Fruit fly (Drosophila melanogaster) whole organism, embryonic: ENCODE measurements around the gene mdu.

Source experiments
- CG10565 ChIP-seq: fragments of 200-800 bp; sonication (Bioruptor generic); optimal IDR thresholded peaks from 3 replicates; lab custom pipeline; 2016; ENCODE audit warnings: missing biosample characterization, mild to moderate bottlenecking, missing genetic modification characterization
- CG10979 ChIP-seq: fragments of 200-800 bp; sonication (Bioruptor generic); optimal IDR thresholded peaks from 2 replicates; lab custom pipeline; 2018; ENCODE audit warnings: missing biosample characterization, mild to moderate bottlenecking, missing genetic modification characterization, moderate library complexity
- CG13287 ChIP-seq: fragments of 200-800 bp; sonication (Bioruptor generic); IDR thresholded peaks from 2 replicates; pipeline ENCODE4 v1.3.6; 2022; ENCODE audit warnings: missing biosample characterization, missing genetic modification characterization; ENCODE audit not compliant: partially characterized antibody
- CG13894 ChIP-seq: fragments of 200-800 bp; sonication (Bioruptor generic); optimal IDR thresholded peaks from 3 replicates; lab custom pipeline; 2018; ENCODE audit warnings: missing biosample characterization, mild to moderate bottlenecking, missing genetic modification characterization, moderate library complexity
- CG1529 ChIP-seq: fragments of 200-800 bp; sonication (Bioruptor generic); optimal IDR thresholded peaks from 3 replicates; lab custom pipeline; 2018; ENCODE audit warnings: missing biosample characterization, missing genetic modification characterization
- CG17361 ChIP-seq: fragments of 200-800 bp; sonication (Bioruptor generic); IDR thresholded peaks from 3 replicates; pipeline ENCODE4 v1.3.6; 2022; ENCODE audit warnings: missing biosample characterization, missing genetic modification characterization
- CG2712 ChIP-seq: fragments of 200-800 bp; optimal IDR thresholded peaks from 3 replicates; lab custom pipeline; 2019; ENCODE audit warnings: missing biosample characterization, mild to moderate bottlenecking, missing genetic modification characterization, moderate library complexity
- CG30431 ChIP-seq: fragments of 200-800 bp; sonication (Bioruptor generic); optimal IDR thresholded peaks from 2 replicates; lab custom pipeline; 2017; ENCODE audit warnings: missing biosample characterization, missing genetic modification characterization
- CG31365 ChIP-seq: fragments of 200-800 bp; sonication (Bioruptor generic); optimal IDR thresholded peaks from 2 replicates; lab custom pipeline; 2018; ENCODE audit warnings: missing biosample characterization, mild to moderate bottlenecking, missing genetic modification characterization
- CG32767 ChIP-seq: fragments of 200-800 bp; sonication (Bioruptor generic); IDR thresholded peaks from 2 replicates; pipeline ENCODE4 v1.3.6; 2022; ENCODE audit warnings: missing biosample characterization, missing genetic modification characterization
- CG32772 ChIP-seq: fragments of 200-800 bp; sonication (Bioruptor generic); IDR thresholded peaks from 2 replicates; pipeline ENCODE4 v1.3.6; 2022; ENCODE audit warnings: missing biosample characterization, missing genetic modification characterization
- CG3407 ChIP-seq: fragments of 200-800 bp; sonication (Bioruptor generic); optimal IDR thresholded peaks from 2 replicates; lab custom pipeline; 2018; ENCODE audit warnings: missing biosample characterization, mild to moderate bottlenecking, missing genetic modification characterization
- CG3838 ChIP-seq: fragments of 200-800 bp; sonication (Bioruptor generic); optimal IDR thresholded peaks from 3 replicates; lab custom pipeline; 2016; ENCODE audit warnings: missing biosample characterization, missing genetic modification characterization
- CG3847 ChIP-seq: fragments of 200-800 bp; sonication (Bioruptor generic); IDR thresholded peaks from 2 replicates; pipeline ENCODE4 v1.3.6; 2022; ENCODE audit warnings: missing biosample characterization, missing genetic modification characterization
- CG3995 ChIP-seq: fragments of 200-800 bp; sonication (Bioruptor generic); optimal IDR thresholded peaks from 3 replicates; lab custom pipeline; 2016; ENCODE audit warnings: missing biosample characterization, missing genetic modification characterization
- CG6689 ChIP-seq: fragments of 200-800 bp; sonication (Bioruptor generic); IDR thresholded peaks from 2 replicates; pipeline ENCODE4 v1.3.6; 2022; ENCODE audit warnings: missing biosample characterization, missing genetic modification characterization
- CG7271 ChIP-seq: fragments of 200-800 bp; sonication (Bioruptor generic); optimal IDR thresholded peaks from 2 replicates; lab custom pipeline; 2018; ENCODE audit warnings: missing biosample characterization, mild to moderate bottlenecking, missing genetic modification characterization, moderate library complexity
- CG7839 ChIP-seq: fragments of 200-800 bp; sonication (Bioruptor generic); optimal IDR thresholded peaks from 3 replicates; lab custom pipeline; 2018; ENCODE audit warnings: missing biosample characterization, mild to moderate bottlenecking, missing genetic modification characterization, moderate library complexity
- Deaf1 ChIP-seq: fragments of 200-800 bp; optimal IDR thresholded peaks from 3 replicates; lab custom pipeline; 2019; ENCODE audit warnings: missing biosample characterization, mild to moderate bottlenecking, missing genetic modification characterization, moderate library complexity
- Doc3 ChIP-seq: fragments of 200-800 bp; sonication (Bioruptor generic); IDR thresholded peaks from 3 replicates; pipeline ENCODE4 v1.3.6; 2022; ENCODE audit warnings: missing biosample characterization, missing genetic modification characterization; ENCODE audit not compliant: partially characterized antibody
- Drgx ChIP-seq: fragments of 200-800 bp; sonication (Bioruptor generic); IDR thresholded peaks from 2 replicates; pipeline ENCODE4 v1.3.6; 2022; ENCODE audit warnings: missing biosample characterization, missing genetic modification characterization
- HmgD ChIP-seq: fragments of 200-800 bp; sonication (Bioruptor generic); optimal IDR thresholded peaks from 3 replicates; lab custom pipeline; 2016; ENCODE audit warnings: missing biosample characterization, missing genetic modification characterization
- Jarid2 ChIP-seq: fragments of 200-800 bp; sonication (Bioruptor generic); optimal IDR thresholded peaks from 3 replicates; lab custom pipeline; 2017; ENCODE audit warnings: mild to moderate bottlenecking, missing biosample characterization, missing genetic modification reagents, missing genetic modification characterization
- Opbp ChIP-seq: fragments of 200-800 bp; sonication (Bioruptor generic); IDR thresholded peaks from 3 replicates; pipeline ENCODE4 v1.3.6; 2022; ENCODE audit warnings: missing biosample characterization, missing genetic modification characterization; ENCODE audit not compliant: partially characterized antibody
- Scr ChIP-seq: fragments of 200-800 bp; sonication (Bioruptor generic); IDR thresholded peaks from 2 replicates; pipeline ENCODE4 v1.3.6; 2022; ENCODE audit warnings: missing biosample characterization, missing genetic modification characterization; ENCODE audit not compliant: partially characterized antibody
- Trl ChIP-seq, 3 experiments: fragments of >200 bp in 2 of 3; fragments of 200-800 bp in 1 of 3; sonication (Bioruptor generic) in 1 of 3; optimal IDR thresholded peaks; 2 replicates in 1 of 3; 3 replicates in 2 of 3; lab custom pipeline; 2016 to 2017; ENCODE audit warnings: missing biosample characterization in 1 of 3, missing genetic modification characterization in 1 of 3
- Xbp1 ChIP-seq: fragments of 200-800 bp; sonication (Bioruptor generic); optimal IDR thresholded peaks from 3 replicates; lab custom pipeline; 2016; ENCODE audit warnings: missing biosample characterization, mild to moderate bottlenecking, missing genetic modification characterization
- Xrp1 ChIP-seq: fragments of 200-800 bp; sonication (Bioruptor generic); IDR thresholded peaks from 2 replicates; pipeline ENCODE4 v1.3.6; 2022; ENCODE audit warnings: missing biosample characterization, missing genetic modification characterization
- cas ChIP-seq: fragments of 200-800 bp; sonication (Bioruptor generic); IDR thresholded peaks from 2 replicates; pipeline ENCODE4 v1.3.6; 2022; ENCODE audit warnings: missing biosample characterization, missing genetic modification characterization
- ci ChIP-seq: fragments of 200-800 bp; sonication (Bioruptor generic); IDR thresholded peaks from 3 replicates; pipeline ENCODE4 v1.3.6; 2022; ENCODE audit warnings: missing biosample characterization, missing genetic modification characterization
- dimm ChIP-seq: fragments of 200-800 bp; sonication (Bioruptor generic); IDR thresholded peaks from 2 replicates; pipeline ENCODE4 v1.3.6; 2022; ENCODE audit warnings: missing biosample characterization, missing genetic modification characterization
- dmrt11E ChIP-seq: fragments of 200-800 bp; sonication (Bioruptor generic); optimal IDR thresholded peaks from 3 replicates; lab custom pipeline; 2018; ENCODE audit warnings: missing biosample characterization, mild to moderate bottlenecking, missing genetic modification characterization, moderate library complexity
- dysf ChIP-seq: fragments of 200-800 bp; sonication (Bioruptor generic); IDR thresholded peaks from 3 replicates; pipeline ENCODE4 v1.3.6; 2022; ENCODE audit warnings: missing biosample characterization, missing genetic modification characterization
- ems ChIP-seq: fragments of 200-800 bp; sonication (Bioruptor generic); optimal IDR thresholded peaks from 3 replicates; lab custom pipeline; 2016; ENCODE audit warnings: missing biosample characterization, missing genetic modification characterization
- en ChIP-seq: fragments of 200-800 bp; sonication (Bioruptor generic); optimal IDR thresholded peaks from 2 replicates; lab custom pipeline; 2016; ENCODE audit warnings: missing biosample characterization, missing genetic modification characterization
- fd96Cb ChIP-seq: fragments of 200-800 bp; sonication (Bioruptor generic); optimal IDR thresholded peaks from 2 replicates; lab custom pipeline; 2018; ENCODE audit warnings: missing biosample characterization, mild to moderate bottlenecking, missing genetic modification characterization, moderate library complexity
- ftz-f1 ChIP-seq: fragments of 200-800 bp; sonication (Bioruptor generic); optimal IDR thresholded peaks from 2 replicates; lab custom pipeline; 2016; ENCODE audit warnings: missing biosample characterization, missing genetic modification characterization
- hb ChIP-seq: fragments of 200-800 bp; sonication (Bioruptor generic); IDR thresholded peaks from 3 replicates; pipeline ENCODE4 v1.3.6; 2022; ENCODE audit warnings: missing biosample characterization, missing genetic modification characterization; ENCODE audit not compliant: partially characterized antibody
- inv ChIP-seq: fragments of 200-800 bp; sonication (Bioruptor generic); IDR thresholded peaks from 2 replicates; pipeline ENCODE4 v1.3.6; 2022; ENCODE audit warnings: missing biosample characterization, missing genetic modification characterization; ENCODE audit not compliant: partially characterized antibody
- ken ChIP-seq: fragments of 200-800 bp; sonication (Bioruptor generic); IDR thresholded peaks from 3 replicates; pipeline ENCODE4 v1.3.6; 2022; ENCODE audit warnings: missing biosample characterization, missing genetic modification characterization
- mam ChIP-seq: fragments of 200-800 bp; sonication (Bioruptor generic); optimal IDR thresholded peaks from 3 replicates; lab custom pipeline; 2016; ENCODE audit warnings: missing biosample characterization, missing genetic modification characterization
- nmo ChIP-seq: fragments of 200-800 bp; sonication (Bioruptor generic); optimal IDR thresholded peaks from 2 replicates; lab custom pipeline; 2018; ENCODE audit warnings: missing biosample characterization, mild to moderate bottlenecking, missing genetic modification characterization, moderate library complexity
- pan ChIP-seq, 4 experiments: fragments of >200 bp in 3 of 4; fragments of 200-800 bp in 1 of 4; sonication (Bioruptor generic) in 1 of 4; optimal IDR thresholded peaks in 3 of 4; IDR thresholded peaks in 1 of 4; 2 replicates each; pipeline versions ENCODE4 v1.3.6 to Lab custom; 2017 to 2022; ENCODE audit warnings: missing biosample characterization in 2 of 4, missing genetic modification characterization in 2 of 4, mixed read lengths in 1 of 4
- pita ChIP-seq: fragments of 200-800 bp; sonication (Bioruptor generic); optimal IDR thresholded peaks from 2 replicates; lab custom pipeline; 2017; ENCODE audit warnings: missing biosample characterization, mild to moderate bottlenecking, missing genetic modification characterization
- rib ChIP-seq: fragments of 200-800 bp; sonication (Bioruptor generic); IDR thresholded peaks from 2 replicates; pipeline ENCODE4 v1.3.6; 2022; ENCODE audit warnings: missing biosample characterization, missing genetic modification characterization
- stwl ChIP-seq: fragments of 200-800 bp; sonication (Bioruptor generic); optimal IDR thresholded peaks from 3 replicates; lab custom pipeline; 2018; ENCODE audit warnings: missing biosample characterization, mild to moderate bottlenecking, missing genetic modification characterization, moderate library complexity
- ttk ChIP-seq: fragments of 200-800 bp; sonication (Bioruptor generic); IDR thresholded peaks from 2 replicates; pipeline ENCODE4 v2.1.2; 2022; ENCODE audit warnings: missing biosample characterization, missing genetic modification characterization
- tx ChIP-seq: fragments of 200-800 bp; sonication (Bioruptor generic); optimal IDR thresholded peaks from 2 replicates; lab custom pipeline; 2016; ENCODE audit warnings: missing biosample characterization, missing genetic modification characterization
- vnd ChIP-seq: fragments of 200-800 bp; sonication (Bioruptor generic); IDR thresholded peaks from 3 replicates; pipeline ENCODE4 v1.3.6; 2022; ENCODE audit warnings: missing biosample characterization, missing genetic modification characterization; ENCODE audit not compliant: partially characterized antibody
- zf30C ChIP-seq: fragments of 200-800 bp; sonication (Bioruptor generic); optimal IDR thresholded peaks from 3 replicates; lab custom pipeline; 2018; ENCODE audit warnings: missing biosample characterization, mild to moderate bottlenecking, missing genetic modification characterization

Gene mdu

dm6 chrX:12507589-12507988 is 10.6 kb downstream of the mdu start (continued):
- TF ChIP-seq Opbp (GFP tag; lab: Robert Waterston, UW) (no peak), en (GFP tag; lab: Kevin White, UChicago) (no peak), Drgx (peak; percentile 65), CG1529 (no peak), pan (optimal IDR thresholded peaks at IDR 0.05; lab: Kevin White, UChicago) (no peak), pan (GFP tag; optimal IDR thresholded peaks at IDR 0.05 in 1 of 2, IDR thresholded peaks at IDR 0.05 in 1 of 2) (peak in 1 of 2 experiments; percentile 44), Trl (optimal IDR thresholded peaks at IDR 0.05; lab: Kevin White, UChicago) (no peak), Trl (GFP tag; optimal IDR thresholded peaks at IDR 0.05; lab: Kevin White, UChicago) (no peak), CG31365 (no peak), zf30C (no peak), hb (GFP tag; lab: Robert Waterston, UW) (no peak), tx (GFP tag; lab: Kevin White, UChicago) (no peak), dmrt11E (tag; lab: Kevin White, UChicago) (no peak), Jarid2 (no peak), mam (GFP tag; lab: Kevin White, UChicago) (no peak), CG13894 (tag; lab: Kevin White, UChicago) (no peak), CG17361 (0 out of 3 replicates have a peak, but pooled peaks have one; percentile 17), CG30431 (GFP tag; lab: Kevin White, UChicago) (no peak), CG13287 (GFP tag; lab: Robert Waterston, UW) (no peak), CG7271 (no peak), stwl (tag; lab: Kevin White, UChicago) (no peak), HmgD (GFP tag; lab: Kevin White, UChicago) (no peak), dysf (GFP tag; lab: Robert Waterston, UW) (no peak), ken (no peak), CG2712 (tag; lab: Kevin White, UChicago) (peak; percentile 48), ttk (GFP tag; lab: Robert Waterston, UW) (0 out of 2 replicates have a peak, but pooled peaks have one; percentile 22), CG32772 (peak; percentile 24; the same call in 1 of the 2 replicates), Xrp1 (GFP tag; lab: Robert Waterston, UW) (peak; percentile 56), ems (GFP tag; lab: Kevin White, UChicago) (no peak), Doc3 (GFP tag; lab: Robert Waterston, UW) (no peak), ci (no peak), ftz-f1 (GFP tag; lab: Kevin White, UChicago) (no peak), Scr (GFP tag; lab: Robert Waterston, UW) (no peak), CG10979 (peak; percentile 12), CG3838 (GFP tag; lab: Kevin White, UChicago) (no peak), Deaf1 (no peak), CG32767 (GFP tag; lab: Robert Waterston, UW) (no peak), rib (GFP tag; lab: Robert Waterston, UW) (no peak), CG3995 (GFP tag; lab: Kevin White, UChicago) (no peak), CG6689 (GFP tag; lab: Robert Waterston, UW) (peak; percentile 45; the same call in 1 of the 2 replicates), CG10565 (no peak), vnd (GFP tag; lab: Robert Waterston, UW) (no peak), CG7839 (tag; lab: Kevin White, UChicago) (peak; percentile 7), nmo (no peak), pita (GFP tag; lab: Kevin White, UChicago) (no peak), cas (GFP tag; lab: Robert Waterston, UW) (no peak), CG3407 (GFP tag; lab: Kevin White, UChicago) (no peak), fd96Cb (no peak), dimm (no peak), inv (GFP tag; lab: Robert Waterston, UW) (no peak), CG3847 (GFP tag; lab: Robert Waterston, UW) (no peak), Xbp1 (no peak)
